Fruit fly (Drosophila melanogaster) whole organism, wandering third instar larva: ENCODE results near the gene Rbcn-3B.

Experiments
- Abd-B ChIP-seq: fragments of >200 bp; optimal IDR thresholded peaks from 2 replicates; lab custom pipeline; 2017; ENCODE audit warnings: missing biosample characterization, missing genetic modification characterization
- CG32264 ChIP-seq: fragments of 200-800 bp; sonication (Bioruptor generic); optimal IDR thresholded peaks from 2 replicates; lab custom pipeline; 2016; ENCODE audit warnings: missing biosample characterization, missing genetic modification characterization
- CrebA ChIP-seq: fragments of 200-800 bp; sonication (Bioruptor generic); optimal IDR thresholded peaks from 2 replicates; lab custom pipeline; 2016; ENCODE audit warnings: missing biosample characterization, mild to moderate bottlenecking, missing genetic modification characterization, borderline replicate concordance
- Dfd ChIP-seq: fragments of >200 bp; optimal IDR thresholded peaks from 2 replicates; lab custom pipeline; 2017; ENCODE audit warnings: missing biosample characterization, missing genetic modification characterization
- GATAd ChIP-seq: sonication (Bioruptor generic); optimal IDR thresholded peaks from 2 replicates; lab custom pipeline; 2016; ENCODE audit warnings: missing biosample characterization, missing genetic modification characterization
- Hr83 ChIP-seq: fragments of 200-300 bp; sonication (Bioruptor generic); optimal IDR thresholded peaks from 2 replicates; lab custom pipeline; 2016; ENCODE audit warnings: missing biosample characterization, mild to moderate bottlenecking, missing genetic modification characterization, moderate library complexity; ENCODE audit not compliant: poor library complexity, severe bottlenecking
- Jra ChIP-seq: sonication (Bioruptor generic); optimal IDR thresholded peaks from 2 replicates; lab custom pipeline; 2016; ENCODE audit warnings: missing biosample characterization, missing genetic modification characterization
- N ChIP-seq: fragments of >200 bp; optimal IDR thresholded peaks from 2 replicates; lab custom pipeline; 2018; ENCODE audit warnings: missing biosample characterization, missing external identifiers, missing genetic modification characterization
- Vsx2 ChIP-seq: fragments of 200-300, 225-300 bp; sonication (Bioruptor generic); optimal IDR thresholded peaks from 2 replicates; lab custom pipeline; 2018; ENCODE audit warnings: missing biosample characterization, missing genetic modification characterization; ENCODE audit not compliant: partially characterized antibody
- brk ChIP-seq: fragments of 200-800 bp; sonication (Bioruptor generic); optimal IDR thresholded peaks from 2 replicates; lab custom pipeline; 2016; ENCODE audit warnings: missing biosample characterization, mild to moderate bottlenecking, missing genetic modification characterization
- dsf ChIP-seq: sonication (Bioruptor generic); optimal IDR thresholded peaks from 2 replicates; lab custom pipeline; 2016; ENCODE audit warnings: missing biosample characterization, missing genetic modification characterization, borderline replicate concordance
- h ChIP-seq: fragments of 200-800 bp; sonication (Bioruptor generic); optimal IDR thresholded peaks from 3 replicates; lab custom pipeline; 2016; ENCODE audit warnings: missing biosample characterization, mild to moderate bottlenecking, missing genetic modification characterization
- sv ChIP-seq: fragments of 200-800 bp; sonication (Bioruptor generic); optimal IDR thresholded peaks from 3 replicates; lab custom pipeline; 2016; ENCODE audit warnings: missing biosample characterization, missing genetic modification characterization
- woc ChIP-seq: sonication (Bioruptor generic); optimal IDR thresholded peaks from 2 replicates; lab custom pipeline; 2016; ENCODE audit warnings: missing biosample characterization, mild to moderate bottlenecking, missing genetic modification characterization

Gene Rbcn-3B

dm6 chrX:1963591-1964216 is 55.0 kb downstream of the Rbcn-3B start (continued):
- TF ChIP-seq N (GFP tag; lab: Kevin White, UChicago): no peak
- peak; percentile 63 for TF ChIP-seq woc
- no peak for TF ChIP-seq dsf
- no peak for TF ChIP-seq Dfd
- TF ChIP-seq, all 38 proteins: peak for 22

- TF ChIP-seq Dfd: peak; percentile 60
- TF ChIP-seq CG32264 (GFP tag; lab: Kevin White, UChicago): no peak
Observed at dm6 chrX:1964409-1965345, 56.0 kb downstream of the Rbcn-3B start.

dm6 chrX:1965512-1965911 is 56.8 kb downstream of the Rbcn-3B start:
- TF ChIP-seq h (GFP tag; lab: Kevin White, UChicago) (no peak), N (GFP tag; lab: Kevin White, UChicago) (no peak), brk (GFP tag; lab: Kevin White, UChicago) (no peak), sv (GFP tag; lab: Kevin White, UChicago) (no peak), GATAd (no peak), Hr83 (no peak), Jra (GFP tag; lab: Kevin White, UChicago) (no peak), CrebA (GFP tag; lab: Kevin White, UChicago) (no peak), Abd-B (GFP tag; lab: Kevin White, UChicago) (no peak), woc (no peak)

- TF ChIP-seq Dfd (peak; percentile 83), Vsx2 (GFP tag; lab: Kevin White, UChicago) (no peak)
Observed at dm6 chrX:1965979-1966778, 57.5 kb downstream of the Rbcn-3B start.
